Worm (Caenorhabditis elegans) whole organism, young adult: ENCODE data around the gene srxa-14.
A peak's percentile ranks its signal among the peaks of the same experiment; 100 is the strongest.

Experiments
- B0019.2 ChIP-seq: fragments of 200-800 bp; sonication (Bioruptor generic); conservative IDR thresholded peaks from 2 replicates; pipeline ENCODE4 v1.3.6; 2022; ENCODE audit warnings: missing genetic modification reagents, missing genetic modification characterization, missing compliant biosample characterization
- B0261.1 ChIP-seq: sonication (generic microtip); optimal IDR thresholded peaks from 2 replicates; lab custom pipeline; 2016; ENCODE audit warnings: mild to moderate bottlenecking, missing genetic modification characterization, moderate library complexity, missing compliant biosample characterization
- C17E4.6 ChIP-seq: fragments of 200-800 bp; sonication (Bioruptor generic); IDR thresholded peaks from 2 replicates; pipeline ENCODE4 v1.3.6; 2022; ENCODE audit warnings: missing genetic modification reagents, missing genetic modification characterization, missing compliant biosample characterization
- F10E7.11 ChIP-seq: sonication (generic microtip); optimal IDR thresholded peaks from 2 replicates; lab custom pipeline; 2017; ENCODE audit warnings: mild to moderate bottlenecking, missing genetic modification characterization, moderate library complexity, missing compliant biosample characterization
- F37B4.10 ChIP-seq: fragments of 200-800 bp; sonication (Bioruptor generic); IDR thresholded peaks from 2 replicates; pipeline ENCODE4 v1.3.6; 2022; ENCODE audit warnings: missing genetic modification characterization, missing compliant biosample characterization
- F55B11.4 ChIP-seq: sonication (generic microtip); optimal IDR thresholded peaks from 2 replicates; lab custom pipeline; 2016; ENCODE audit warnings: missing compliant biosample characterization, missing genetic modification characterization, borderline replicate concordance; ENCODE audit not compliant: insufficient read depth
- F57C9.4 ChIP-seq: sonication (generic microtip); optimal IDR thresholded peaks from 2 replicates; lab custom pipeline; 2017; ENCODE audit warnings: mild to moderate bottlenecking, missing genetic modification characterization, missing compliant biosample characterization
- K12H6.12 ChIP-seq: fragments of 200-800 bp; sonication (Bioruptor generic); optimal IDR thresholded peaks from 2 replicates; lab custom pipeline; 2018; ENCODE audit warnings: mild to moderate bottlenecking, missing genetic modification characterization, missing compliant biosample characterization
- T26A5.8 ChIP-seq: sonication (generic microtip); optimal IDR thresholded peaks from 2 replicates; lab custom pipeline; 2016; ENCODE audit warnings: missing genetic modification characterization, missing compliant biosample characterization
- Y56A3A.18 ChIP-seq: fragments of 200-800 bp; sonication (Bioruptor generic); IDR thresholded peaks from 2 replicates; pipeline ENCODE4 v1.3.6; 2022; ENCODE audit warnings: missing genetic modification reagents, missing genetic modification characterization, missing compliant biosample characterization
- Y79H2A.3 ChIP-seq: fragments of 200-800 bp; sonication (Bioruptor generic); conservative IDR thresholded peaks from 2 replicates; pipeline ENCODE4 v1.3.6; 2022; ENCODE audit warnings: missing genetic modification reagents, missing genetic modification characterization, missing compliant biosample characterization
- bed-1 ChIP-seq: fragments of 200-800 bp; sonication (Bioruptor generic); IDR thresholded peaks from 2 replicates; pipeline ENCODE4 v1.3.6; 2022; ENCODE audit warnings: missing genetic modification reagents, missing genetic modification characterization, missing compliant biosample characterization
- ccch-3 ChIP-seq: fragments of 200-800 bp; sonication (Bioruptor generic); optimal IDR thresholded peaks from 2 replicates; lab custom pipeline; 2018; ENCODE audit warnings: mild to moderate bottlenecking, missing genetic modification characterization, missing compliant biosample characterization
- cebp-1 ChIP-seq, 2 experiments: fragments of 200-800 bp in 1 of 2; sonication (Bioruptor generic) in 1 of 2; sonication (generic microtip) in 1 of 2; IDR thresholded peaks in 1 of 2; optimal IDR thresholded peaks in 1 of 2; 2 replicates each; pipeline versions ENCODE4 v1.3.6 to Lab custom; 2017 to 2022; ENCODE audit warnings: missing compliant biosample characterization in 2 of 2, missing genetic modification characterization in 2 of 2, mild to moderate bottlenecking in 1 of 2, missing genetic modification reagents in 1 of 2, moderate library complexity in 1 of 2
- ceh-100 ChIP-seq: fragments of 200-800 bp; sonication (Bioruptor generic); IDR thresholded peaks from 2 replicates; pipeline ENCODE4 v1.3.6; 2022; ENCODE audit warnings: missing genetic modification reagents, missing genetic modification characterization, missing compliant biosample characterization
- ceh-40 ChIP-seq: fragments of 200-800 bp; sonication (Bioruptor generic); IDR thresholded peaks from 2 replicates; pipeline ENCODE4 v1.3.6; 2022; ENCODE audit warnings: missing genetic modification characterization, missing compliant biosample characterization
- ceh-79 ChIP-seq: sonication (generic microtip); optimal IDR thresholded peaks from 2 replicates; lab custom pipeline; 2017; ENCODE audit warnings: mild to moderate bottlenecking, missing genetic modification characterization, missing compliant biosample characterization
- dpff-1 ChIP-seq: sonication (generic microtip); optimal IDR thresholded peaks from 2 replicates; lab custom pipeline; 2017; ENCODE audit warnings: mild to moderate bottlenecking, missing genetic modification characterization, missing compliant biosample characterization
- dpl-1 ChIP-seq: fragments of 150-350 bp; optimal IDR thresholded peaks from 2 replicates; lab custom pipeline; 2014; ENCODE audit warnings: missing biosample characterization, missing genetic modification reagents, missing genetic modification characterization
- ekl-4 ChIP-seq: fragments of 200-800 bp; sonication (Bioruptor generic); IDR thresholded peaks from 2 replicates; pipeline ENCODE4 v1.3.6; 2022; ENCODE audit warnings: missing genetic modification reagents, missing genetic modification characterization, missing compliant biosample characterization
- ets-4 ChIP-seq: fragments of 200-800 bp; sonication (Bioruptor generic); optimal IDR thresholded peaks from 2 replicates; lab custom pipeline; 2018; ENCODE audit warnings: mild to moderate bottlenecking, missing genetic modification characterization, missing compliant biosample characterization
- him-1 ChIP-seq: sonication (generic microtip); optimal IDR thresholded peaks from 2 replicates; lab custom pipeline; 2016; ENCODE audit warnings: missing genotype, missing genetic modification reagents, missing genetic modification characterization, missing compliant biosample characterization
- hlh-12 ChIP-seq: sonication (generic microtip); optimal IDR thresholded peaks from 2 replicates; lab custom pipeline; 2016; ENCODE audit warnings: missing genetic modification characterization, missing compliant biosample characterization
- hmg-1.2 ChIP-seq: fragments of 200-800 bp; sonication (Bioruptor generic); IDR thresholded peaks from 2 replicates; pipeline ENCODE4 v1.3.6; 2022; ENCODE audit warnings: missing genetic modification reagents, missing genetic modification characterization, missing compliant biosample characterization
- hsf-1 ChIP-seq: fragments of 200-800 bp; sonication (Bioruptor generic); IDR thresholded peaks from 2 replicates; pipeline ENCODE4 v1.3.6; 2022; ENCODE audit warnings: missing genetic modification reagents, missing genetic modification characterization, missing compliant biosample characterization
- let-526 ChIP-seq: fragments of 200-800 bp; sonication (Bioruptor generic); IDR thresholded peaks from 2 replicates; pipeline ENCODE4 v1.3.6; 2022; ENCODE audit warnings: missing genetic modification reagents, missing genetic modification characterization, missing compliant biosample characterization
- lin-26 ChIP-seq: fragments of 200-800 bp; sonication (Bioruptor generic); IDR thresholded peaks from 2 replicates; pipeline ENCODE4 v1.3.6; 2022; ENCODE audit warnings: missing genetic modification reagents, missing genetic modification characterization, missing compliant biosample characterization
- lsy-27 ChIP-seq: sonication (generic microtip); optimal IDR thresholded peaks from 2 replicates; lab custom pipeline; 2017; ENCODE audit warnings: missing genetic modification characterization, mild to moderate bottlenecking, missing compliant biosample characterization, antibody characterized with exemption, missing genotype, borderline replicate concordance; ENCODE audit not compliant: insufficient read depth
- madf-10 ChIP-seq: sonication (generic microtip); optimal IDR thresholded peaks from 2 replicates; lab custom pipeline; 2016; ENCODE audit warnings: mild to moderate bottlenecking, missing genetic modification characterization, missing compliant biosample characterization
- nhr-27 ChIP-seq: fragments of 200-800 bp; sonication (Bioruptor generic); optimal IDR thresholded peaks from 2 replicates; lab custom pipeline; 2018; ENCODE audit warnings: mild to moderate bottlenecking, missing genetic modification characterization, moderate library complexity, missing compliant biosample characterization
- pha-4 ChIP-seq: fragments of 150-350 bp; sonication (generic microtip); optimal IDR thresholded peaks from 2 replicates; lab custom pipeline; 2014; ENCODE audit warnings: missing biosample characterization, missing genetic modification reagents, missing genetic modification characterization
- rec-8 ChIP-seq, 2 experiments: sonication (generic microtip); optimal IDR thresholded peaks; 2 replicates each; lab custom pipeline; 2016; ENCODE audit warnings: mild to moderate bottlenecking in 2 of 2, missing genetic modification characterization in 2 of 2, missing genetic modification reagents in 2 of 2, missing genotype in 2 of 2, missing biosample characterization in 1 of 2, missing compliant biosample characterization in 1 of 2, moderate library complexity in 1 of 2
- rpc-1 ChIP-seq, 2 experiments: fragments of 150-350 bp in 1 of 2; sonication (generic microtip) in 1 of 2; optimal IDR thresholded peaks; 2 replicates each; lab custom pipeline; 2014 to 2018; ENCODE audit warnings: missing biosample characterization in 1 of 2, missing genetic modification characterization in 1 of 2, missing genetic modification reagents in 1 of 2, missing genotype in 1 of 2
- snpc-1.1 ChIP-seq: sonication (generic microtip); optimal IDR thresholded peaks from 2 replicates; lab custom pipeline; 2017; ENCODE audit warnings: missing genetic modification characterization, mild to moderate bottlenecking, missing compliant biosample characterization, antibody characterized with exemption, moderate library complexity, missing genotype, missing genetic modification reagents; ENCODE audit not compliant: insufficient read depth
- snpc-4 ChIP-seq, 5 experiments: fragments of 150-350 bp in 1 of 5; sonication (generic microtip) in 4 of 5; optimal IDR thresholded peaks; 2 replicates each; lab custom pipeline; 2014 to 2018; ENCODE audit warnings: missing genetic modification characterization in 5 of 5, missing biosample characterization in 3 of 5, antibody characterized with exemption in 2 of 5, mild to moderate bottlenecking in 2 of 5, missing compliant biosample characterization in 2 of 5, missing genotype in 2 of 5, moderate library complexity in 2 of 5, missing genetic modification reagents in 1 of 5
- tbp1 ChIP-seq: fragments of 200-800 bp; sonication (Bioruptor generic); optimal IDR thresholded peaks from 2 replicates; lab custom pipeline; 2018; ENCODE audit warnings: mild to moderate bottlenecking, missing genetic modification characterization, missing compliant biosample characterization
- unc-130 ChIP-seq: sonication (generic microtip); optimal IDR thresholded peaks from 2 replicates; lab custom pipeline; 2016; ENCODE audit warnings: missing genetic modification reagents, missing genetic modification characterization, missing compliant biosample characterization
- unc-62 ChIP-seq: fragments of 150-350 bp; optimal IDR thresholded peaks from 2 replicates; lab custom pipeline; 2014; ENCODE audit warnings: missing biosample characterization, missing genetic modification reagents, missing genetic modification characterization
- xnd-1 ChIP-seq: sonication (generic microtip); optimal IDR thresholded peaks from 2 replicates; lab custom pipeline; 2016; ENCODE audit warnings: missing genotype, missing genetic modification reagents, missing genetic modification characterization, missing compliant biosample characterization
- zim-3 ChIP-seq: sonication (generic microtip); optimal IDR thresholded peaks from 2 replicates; lab custom pipeline; 2017; ENCODE audit warnings: mild to moderate bottlenecking, missing genetic modification characterization, moderate library complexity, missing compliant biosample characterization
- ztf-18 ChIP-seq: sonication (generic microtip); optimal IDR thresholded peaks from 2 replicates; lab custom pipeline; 2016; ENCODE audit warnings: missing genotype, mild to moderate bottlenecking, missing genetic modification characterization, missing compliant biosample characterization
- ztf-25 ChIP-seq: fragments of 200-800 bp; sonication (Bioruptor generic); IDR thresholded peaks from 2 replicates; pipeline ENCODE4 v1.3.6; 2022; ENCODE audit warnings: missing genetic modification reagents, missing genetic modification characterization, missing compliant biosample characterization
- ztf-3 ChIP-seq: fragments of 200-800 bp; sonication (Bioruptor generic); optimal IDR thresholded peaks from 2 replicates; lab custom pipeline; 2018; ENCODE audit warnings: mild to moderate bottlenecking, missing genetic modification characterization, missing compliant biosample characterization

Gene srxa-14

ce11 chrV:20681120-20681519, 41.7 kb downstream of the srxa-14 start, which contains the start of gene srsx-35:
Gene srsx-35 (plus strand): TSS chrV:20681420.
- TF ChIP-seq B0261.1 (tag; lab: Kevin White, UChicago) (no peak), ztf-25 (GFP tag; lab: Robert Waterston, UW) (no peak), nhr-27 (no peak), him-1 (no peak), xnd-1 (tag; lab: Kevin White, UChicago) (no peak), ets-4 (no peak), F57C9.4 (no peak), ztf-3 (no peak), hsf-1 (GFP tag; lab: Robert Waterston, UW) (no peak), B0019.2 (GFP tag; lab: Robert Waterston, UW) (no peak), ceh-40 (GFP tag; lab: Robert Waterston, UW) (no peak)

DNA sequence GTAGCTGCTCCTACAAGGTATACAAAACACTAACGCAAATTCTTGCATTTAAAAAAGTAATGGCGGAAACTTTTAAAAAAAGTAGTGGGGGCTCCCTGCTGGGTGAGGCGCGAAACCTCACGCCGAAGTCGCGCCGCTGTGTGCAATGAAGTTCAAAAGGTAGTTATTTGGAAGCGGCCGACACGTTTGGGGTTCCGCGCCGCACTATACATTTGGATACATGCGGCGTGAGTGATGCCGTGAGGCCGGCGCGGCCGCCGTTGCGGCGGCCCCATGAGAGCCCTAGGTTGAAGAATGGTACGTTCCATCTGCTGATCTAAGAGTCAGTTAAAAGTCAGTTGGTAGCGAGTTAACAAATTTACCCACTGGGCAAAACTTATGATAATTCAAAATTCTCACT, 42.4 kb downstream of the srxa-14 start:
- TF ChIP-seq unc-62 (GFP tag; lab: Kevin White, UChicago) = no peak
- no peak for TF ChIP-seq rec-8 (tag; optimal IDR thresholded peaks at IDR 0.05; lab: Kevin White, UChicago)
- TF ChIP-seq snpc-1.1 (tag; lab: Kevin White, UChicago) = peak; percentile 69
- TF ChIP-seq rpc-1 (optimal IDR thresholded peaks at IDR 0.05; lab: Kevin White, UChicago) = no peak
- TF ChIP-seq rpc-1 (tag; optimal IDR thresholded peaks at IDR 0.05; lab: Kevin White, UChicago) = no peak
- TF ChIP-seq zim-3 = no peak
- no peak for TF ChIP-seq F55B11.4
- no peak for TF ChIP-seq ceh-79 (tag; lab: Kevin White, UChicago)
- TF ChIP-seq dpff-1 (tag; lab: Kevin White, UChicago) = no peak
- no peak for TF ChIP-seq ztf-18 (tag; lab: Kevin White, UChicago)
- no peak for TF ChIP-seq madf-10
- TF ChIP-seq cebp-1 (GFP tag; IDR thresholded peaks at IDR 0.05; lab: Robert Waterston, UW) = no peak
- no peak for TF ChIP-seq cebp-1 (tag; optimal IDR thresholded peaks at IDR 0.05; lab: Kevin White, UChicago)
- TF ChIP-seq hmg-1.2 (GFP tag; lab: Robert Waterston, UW) = peak; percentile 23; the same call in 1 of the 2 replicates
- TF ChIP-seq lin-26 (GFP tag; lab: Robert Waterston, UW) = no peak
- peak; percentile 38 for TF ChIP-seq snpc-4 (GFP tag; optimal IDR thresholded peaks at IDR 0.05; lab: Kevin White, UChicago)
- peak in 2 of 4 experiments; percentile 87 to 90 for TF ChIP-seq snpc-4 (tag; optimal IDR thresholded peaks at IDR 0.05; lab: Kevin White, UChicago)
- TF ChIP-seq dpl-1 (GFP tag; lab: Kevin White, UChicago) = no peak
- no peak for TF ChIP-seq lsy-27 (tag; lab: Kevin White, UChicago)
- TF ChIP-seq tbp1 = no peak
- no peak for TF ChIP-seq ets-4

- TF ChIP-seq hmg-1.2 (GFP tag; lab: Robert Waterston, UW) (no peak), pha-4 (tag; lab: Kevin White, UChicago) (no peak), unc-130 (no peak), Y79H2A.3 (GFP tag; lab: Robert Waterston, UW) (no peak), ztf-18 (tag; lab: Kevin White, UChicago) (no peak), cebp-1 (GFP tag; IDR thresholded peaks at IDR 0.05; lab: Robert Waterston, UW) (no peak), cebp-1 (tag; optimal IDR thresholded peaks at IDR 0.05; lab: Kevin White, UChicago) (no peak), F37B4.10 (GFP tag; lab: Robert Waterston, UW) (no peak)
Measured at ce11 chrV:20682309-20682708, 42.9 kb downstream of the srxa-14 start.

DNA sequence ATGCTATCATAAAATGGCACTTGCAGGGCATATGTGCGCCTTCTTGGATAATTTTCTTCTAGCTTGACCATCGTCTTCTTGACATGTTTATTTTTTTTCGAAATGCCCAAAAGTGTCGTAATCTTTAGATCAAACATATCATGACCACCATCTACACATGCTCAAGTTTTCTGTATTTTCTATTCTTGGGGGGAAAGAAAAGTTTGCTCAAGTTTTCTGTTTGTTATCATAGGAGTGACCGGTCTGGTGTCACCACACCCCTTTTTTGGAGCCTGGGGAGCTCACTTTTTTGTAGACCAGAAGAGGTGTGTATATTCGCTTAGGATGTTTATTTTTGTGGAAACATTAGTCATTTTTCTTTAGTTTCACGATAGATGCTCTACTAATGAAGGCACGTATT, 46.0 kb downstream of the srxa-14 start, which contains the start of gene klf-2:
Gene klf-2, plus strand, starts transcription at position 301 of the 400 bp plus-strand sequence.
- no peak for TF ChIP-seq Y56A3A.18 (GFP tag; lab: Robert Waterston, UW)
- no peak for TF ChIP-seq bed-1
- no peak for TF ChIP-seq ceh-100
- TF ChIP-seq C17E4.6 (GFP tag; lab: Robert Waterston, UW) = no peak
- no peak for TF ChIP-seq let-526 (GFP tag; lab: Robert Waterston, UW)
- TF ChIP-seq ekl-4 = no peak
- no peak for TF ChIP-seq K12H6.12 (tag; lab: Kevin White, UChicago)
- no peak for TF ChIP-seq T26A5.8 (tag; lab: Kevin White, UChicago)
- TF ChIP-seq F10E7.11 (tag; lab: Kevin White, UChicago) = no peak
- TF ChIP-seq pha-4 (tag; lab: Kevin White, UChicago) = no peak
- no peak for TF ChIP-seq lsy-27 (tag; lab: Kevin White, UChicago)
- no peak for TF ChIP-seq hlh-12 (tag; lab: Kevin White, UChicago)
- TF ChIP-seq ccch-3 (GFP tag; lab: Kevin White, UChicago) = no peak
- TF ChIP-seq ztf-3 = no peak
- no peak for TF ChIP-seq madf-10
